Worm (Caenorhabditis elegans): ENCODE results near the gene nhr-28.

DNA sequence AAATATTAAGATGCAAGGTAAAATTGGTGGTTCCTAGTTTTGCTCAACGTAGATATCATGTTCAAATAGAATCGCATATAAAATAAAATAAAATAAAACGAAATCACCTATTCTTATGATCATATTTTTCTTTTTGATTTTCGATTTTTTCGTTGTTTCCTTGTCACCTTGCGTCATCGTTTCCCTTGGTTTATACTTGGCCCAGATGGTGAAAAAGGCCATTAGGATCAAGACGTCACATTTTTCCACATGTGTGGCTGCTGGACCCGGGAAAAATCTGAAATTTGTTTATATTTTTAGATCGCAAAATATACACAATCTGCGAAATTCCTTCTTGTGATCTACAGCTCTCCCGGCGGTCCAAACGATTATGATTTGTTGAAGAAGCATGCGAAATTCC lies 12.2 kb downstream of the nhr-28 start, which contains the start of gene ace-1:
- no peak for TF ChIP-seq flt-1 (GFP tag; IDR thresholded peaks at IDR 0.05)
- no peak for TF ChIP-seq ztf-29 (GFP tag; IDR thresholded peaks at IDR 0.05)
- TF ChIP-seq klf-2 (GFP tag; conservative IDR thresholded peaks at IDR 0.05), result no peak
- TF ChIP-seq tab-1 (GFP tag; IDR thresholded peaks at IDR 0.05), result no peak
- no peak for TF ChIP-seq T22C8.4 (GFP tag; IDR thresholded peaks at IDR 0.05)
- TF ChIP-seq cog-1 (tag; optimal IDR thresholded peaks at IDR 0.05), result no peak
- TF ChIP-seq med-1 (GFP tag; optimal IDR thresholded peaks at IDR 0.05; ENCODE audit: insufficient read depth), result no peak
